Fruit fly (Drosophila melanogaster) whole organism, embryonic: ENCODE data around the gene SMC1.

ENCODE experiments used
- Atf6 ChIP-seq: fragments of 200-800 bp; sonication (Bioruptor generic); IDR thresholded peaks from 2 replicates; pipeline ENCODE4 v1.3.6; 2022; ENCODE audit warnings: missing biosample characterization, missing genetic modification characterization
- B-H2 ChIP-seq: fragments of 200-800 bp; sonication (Bioruptor generic); optimal IDR thresholded peaks from 2 replicates; lab custom pipeline; 2018; ENCODE audit warnings: missing biosample characterization, mild to moderate bottlenecking, missing genetic modification characterization
- CG11504 ChIP-seq: fragments of 200-800 bp; sonication (Bioruptor generic); optimal IDR thresholded peaks from 3 replicates; lab custom pipeline; 2019; ENCODE audit warnings: missing biosample characterization, mild to moderate bottlenecking, missing genetic modification characterization, moderate library complexity
- CG12299 ChIP-seq: fragments of 200-800 bp; sonication (Bioruptor generic); optimal IDR thresholded peaks from 2 replicates; lab custom pipeline; 2018; ENCODE audit warnings: missing biosample characterization, mild to moderate bottlenecking, missing genetic modification characterization
- CG1233 ChIP-seq: fragments of 200-800 bp; sonication (Bioruptor generic); optimal IDR thresholded peaks from 4 replicates; lab custom pipeline; 2018; ENCODE audit warnings: missing biosample characterization, mild to moderate bottlenecking, missing genetic modification characterization
- CG17568 ChIP-seq: fragments of 200-800 bp; sonication (Bioruptor generic); optimal IDR thresholded peaks from 2 replicates; lab custom pipeline; 2018; ENCODE audit warnings: missing biosample characterization, mild to moderate bottlenecking, missing genetic modification characterization, moderate library complexity
- CG2678 ChIP-seq: fragments of 200-800 bp; sonication (Bioruptor generic); optimal IDR thresholded peaks from 3 replicates; lab custom pipeline; 2019; ENCODE audit warnings: missing biosample characterization, mild to moderate bottlenecking, missing genetic modification characterization, moderate library complexity
- CG3281 ChIP-seq: fragments of 200-800 bp; sonication (Bioruptor generic); optimal IDR thresholded peaks from 3 replicates; lab custom pipeline; 2017; ENCODE audit warnings: missing biosample characterization, mild to moderate bottlenecking, missing genetic modification characterization
- CG34376 ChIP-seq: fragments of 200-800 bp; sonication (Bioruptor generic); optimal IDR thresholded peaks from 2 replicates; lab custom pipeline; 2018; ENCODE audit warnings: missing biosample characterization, mild to moderate bottlenecking, missing genetic modification characterization
- CG6272 ChIP-seq: fragments of 200-800 bp; sonication (Bioruptor generic); IDR thresholded peaks from 2 replicates; pipeline ENCODE4 v1.3.6; 2022; ENCODE audit warnings: missing biosample characterization, missing genetic modification characterization
- CG6765 ChIP-seq: fragments of 200-800 bp; sonication (Bioruptor generic); optimal IDR thresholded peaks from 3 replicates; lab custom pipeline; 2017; ENCODE audit warnings: missing biosample characterization, mild to moderate bottlenecking, missing genetic modification characterization
- CG7963 ChIP-seq: fragments of 200-800 bp; sonication (Bioruptor generic); IDR thresholded peaks from 3 replicates; pipeline ENCODE4 v1.3.6; 2022; ENCODE audit warnings: missing biosample characterization, missing genetic modification characterization; ENCODE audit not compliant: partially characterized antibody
- CG8924 ChIP-seq: fragments of 200-800 bp; optimal IDR thresholded peaks from 3 replicates; lab custom pipeline; 2019; ENCODE audit warnings: missing biosample characterization, mild to moderate bottlenecking, missing genetic modification characterization, moderate library complexity
- CG9437 ChIP-seq: fragments of 200-800 bp; sonication (Bioruptor generic); optimal IDR thresholded peaks from 2 replicates; lab custom pipeline; 2018; ENCODE audit warnings: missing biosample characterization, mild to moderate bottlenecking, missing genetic modification characterization
- CHES-1-like ChIP-seq: fragments of 200-800 bp; sonication (Bioruptor generic); optimal IDR thresholded peaks from 2 replicates; lab custom pipeline; 2016; ENCODE audit warnings: missing biosample characterization, missing genetic modification characterization
- Eip74EF ChIP-seq, 2 experiments: fragments of 200-800 bp in 1 of 2; fragments of >200 bp in 1 of 2; sonication (Bioruptor generic) in 1 of 2; optimal IDR thresholded peaks; 2 replicates each; lab custom pipeline; 2017 to 2019; ENCODE audit warnings: missing biosample characterization in 2 of 2, missing genetic modification characterization in 2 of 2, mild to moderate bottlenecking in 1 of 2, moderate library complexity in 1 of 2
- Ets65A ChIP-seq: fragments of 200-800 bp; sonication (Bioruptor generic); peaks from one replicate; lab custom pipeline; 2016; ENCODE audit warnings: missing biosample characterization, missing genetic modification characterization
- HHEX ChIP-seq: fragments of 200-800 bp; sonication (Bioruptor generic); optimal IDR thresholded peaks from 3 replicates; lab custom pipeline; 2017; ENCODE audit warnings: missing biosample characterization, mild to moderate bottlenecking, missing genetic modification characterization, missing genetic modification reagents
- HLH54F ChIP-seq: fragments of 200-800 bp; sonication (Bioruptor generic); optimal IDR thresholded peaks from 3 replicates; lab custom pipeline; 2016; ENCODE audit warnings: missing biosample characterization, missing genetic modification characterization
- Hmr ChIP-seq: fragments of 200-800 bp; sonication (Bioruptor generic); optimal IDR thresholded peaks from 3 replicates; lab custom pipeline; 2017; ENCODE audit warnings: mild to moderate bottlenecking, missing biosample characterization, missing genetic modification reagents, missing genetic modification characterization
- Max ChIP-seq: fragments of 200-800 bp; sonication (Bioruptor generic); optimal IDR thresholded peaks from 2 replicates; lab custom pipeline; 2016; ENCODE audit warnings: missing biosample characterization, mild to moderate bottlenecking, missing genetic modification characterization
- Med ChIP-seq: fragments of 200-800 bp; sonication (Bioruptor generic); peaks from one replicate; lab custom pipeline; 2016; ENCODE audit warnings: missing biosample characterization, missing genetic modification characterization, mild to moderate bottlenecking, inconsistent platforms, moderate library complexity
- Meics ChIP-seq: fragments of 200-800 bp; sonication (Bioruptor generic); optimal IDR thresholded peaks from 2 replicates; lab custom pipeline; 2017; ENCODE audit warnings: missing biosample characterization, mild to moderate bottlenecking, missing genetic modification characterization
- Myb ChIP-seq: fragments of 200-800 bp; sonication (Bioruptor generic); optimal IDR thresholded peaks from 2 replicates; lab custom pipeline; 2016; ENCODE audit warnings: missing biosample characterization, missing genetic modification characterization
- Nf-YA ChIP-seq: fragments of 200-800 bp; sonication (Bioruptor generic); IDR thresholded peaks from 2 replicates; pipeline ENCODE4 v1.3.6; 2022; ENCODE audit warnings: missing biosample characterization, missing genetic modification characterization
- PHDP ChIP-seq: fragments of 200-800 bp; sonication (Bioruptor generic); optimal IDR thresholded peaks from 3 replicates; lab custom pipeline; 2018; ENCODE audit warnings: missing biosample characterization, mild to moderate bottlenecking, missing genetic modification characterization, moderate library complexity
- Pdp1 ChIP-seq, 2 experiments: fragments of 200-800 bp; sonication (Bioruptor generic); optimal IDR thresholded peaks; 3 replicates each; lab custom pipeline; 2016; ENCODE audit warnings: missing biosample characterization in 2 of 2, missing genetic modification characterization in 2 of 2, mild to moderate bottlenecking in 1 of 2, moderate library complexity in 1 of 2
- Rfx ChIP-seq: fragments of 200-800 bp; sonication (Bioruptor generic); IDR thresholded peaks from 2 replicates; pipeline ENCODE4 v1.3.6; 2022; ENCODE audit warnings: missing biosample characterization, missing genetic modification characterization
- Trl ChIP-seq, 3 experiments: fragments of >200 bp in 2 of 3; fragments of 200-800 bp in 1 of 3; sonication (Bioruptor generic) in 1 of 3; optimal IDR thresholded peaks; 2 replicates in 1 of 3; 3 replicates in 2 of 3; lab custom pipeline; 2016 to 2017; ENCODE audit warnings: missing biosample characterization in 1 of 3, missing genetic modification characterization in 1 of 3
- abd-A ChIP-seq: fragments of 200-800 bp; sonication (Bioruptor generic); optimal IDR thresholded peaks from 3 replicates; lab custom pipeline; 2019; ENCODE audit warnings: missing biosample characterization, mild to moderate bottlenecking, missing genetic modification characterization, moderate library complexity
- cas ChIP-seq: fragments of 200-800 bp; sonication (Bioruptor generic); IDR thresholded peaks from 2 replicates; pipeline ENCODE4 v1.3.6; 2022; ENCODE audit warnings: missing biosample characterization, missing genetic modification characterization
- cg ChIP-seq: fragments of 200-800 bp; sonication (Bioruptor generic); optimal IDR thresholded peaks from 3 replicates; lab custom pipeline; 2019; ENCODE audit warnings: missing biosample characterization, mild to moderate bottlenecking, missing genetic modification characterization, moderate library complexity
- chif ChIP-seq, 2 experiments: fragments of 200-800 bp; sonication (Bioruptor generic); optimal IDR thresholded peaks; 3 replicates each; lab custom pipeline; 2016; ENCODE audit warnings: missing biosample characterization in 2 of 2, missing genetic modification characterization in 2 of 2
- ems ChIP-seq: fragments of 200-800 bp; sonication (Bioruptor generic); optimal IDR thresholded peaks from 3 replicates; lab custom pipeline; 2016; ENCODE audit warnings: missing biosample characterization, missing genetic modification characterization
- gem ChIP-seq: fragments of 200-800 bp; sonication (Bioruptor generic); optimal IDR thresholded peaks from 2 replicates; lab custom pipeline; 2019; ENCODE audit warnings: missing biosample characterization, mild to moderate bottlenecking, missing genetic modification characterization, moderate library complexity
- luna ChIP-seq: fragments of 200-800 bp; sonication (Bioruptor generic); optimal IDR thresholded peaks from 2 replicates; lab custom pipeline; 2016; ENCODE audit warnings: missing biosample characterization, missing genetic modification characterization
- nau ChIP-seq: fragments of 200-800 bp; sonication (Bioruptor generic); optimal IDR thresholded peaks from 3 replicates; lab custom pipeline; 2017; ENCODE audit warnings: missing biosample characterization, mild to moderate bottlenecking, missing genetic modification characterization, missing genetic modification reagents
- nerfin-1 ChIP-seq: fragments of 200-800 bp; sonication (Bioruptor generic); optimal IDR thresholded peaks from 3 replicates; lab custom pipeline; 2019; ENCODE audit warnings: missing biosample characterization, mild to moderate bottlenecking, missing genetic modification characterization, moderate library complexity
- nom ChIP-seq: fragments of 200-800 bp; sonication (Bioruptor generic); optimal IDR thresholded peaks from 2 replicates; lab custom pipeline; 2017; ENCODE audit warnings: missing biosample characterization, missing genetic modification characterization, mild to moderate bottlenecking, moderate library complexity, missing genetic modification reagents
- onecut ChIP-seq: fragments of 200-800 bp; sonication (Bioruptor generic); IDR thresholded peaks from 2 replicates; pipeline ENCODE4 v1.3.6; 2022; ENCODE audit warnings: missing biosample characterization, missing genetic modification characterization
- yki ChIP-seq: fragments of >200 bp; optimal IDR thresholded peaks from 3 replicates; lab custom pipeline; 2018
- zen ChIP-seq: fragments of 200-800 bp; sonication (Bioruptor generic); optimal IDR thresholded peaks from 3 replicates; lab custom pipeline; 2018; ENCODE audit warnings: missing biosample characterization, mild to moderate bottlenecking, missing genetic modification characterization, moderate library complexity
- zen2 ChIP-seq: fragments of 200-800 bp; sonication (Bioruptor generic); IDR thresholded peaks from 3 replicates; pipeline ENCODE4 v1.3.6; 2022; ENCODE audit warnings: missing biosample characterization, missing genetic modification characterization; ENCODE audit not compliant: partially characterized antibody

Gene SMC1

dm6 chr3R:24102387-24102786, 44.3 kb downstream of the SMC1 start (continued):
- TF ChIP-seq Eip74EF (GFP tag; optimal IDR thresholded peaks at IDR 0.05; lab: Kevin White, UChicago) (peak in 1 of 2 experiments; percentile 77), B-H2 (GFP tag; lab: Kevin White, UChicago) (peak; percentile 46), Meics (GFP tag; lab: Kevin White, UChicago) (peak; percentile 29), CG9437 (GFP tag; lab: Kevin White, UChicago) (no peak), HHEX (GFP tag; lab: Kevin White, UChicago) (peak; percentile 16), Myb (GFP tag; lab: Kevin White, UChicago) (no peak), CG2678 (tag; lab: Kevin White, UChicago) (peak; percentile 66), CG11504 (tag; lab: Kevin White, UChicago) (peak; percentile 7), CG8924 (tag; lab: Kevin White, UChicago) (peak; percentile 15), CG7963 (GFP tag; lab: Robert Waterston, UW) (no peak), CHES-1-like (GFP tag; lab: Kevin White, UChicago) (no peak), CG6765 (GFP tag; lab: Kevin White, UChicago) (peak; percentile 41), chif (GFP tag; optimal IDR thresholded peaks at IDR 0.05; lab: Kevin White, UChicago) (no peak), Hmr (GFP tag; lab: Kevin White, UChicago) (peak; percentile 65), nau (GFP tag; lab: Kevin White, UChicago) (peak; percentile 15), CG3281 (GFP tag; lab: Kevin White, UChicago) (peak; percentile 40), Atf6 (peak; percentile 46; the same call in 1 of the 2 replicates), PHDP (tag; lab: Kevin White, UChicago) (peak; percentile 48), gem (tag; lab: Kevin White, UChicago) (peak; percentile 37)

DNA sequence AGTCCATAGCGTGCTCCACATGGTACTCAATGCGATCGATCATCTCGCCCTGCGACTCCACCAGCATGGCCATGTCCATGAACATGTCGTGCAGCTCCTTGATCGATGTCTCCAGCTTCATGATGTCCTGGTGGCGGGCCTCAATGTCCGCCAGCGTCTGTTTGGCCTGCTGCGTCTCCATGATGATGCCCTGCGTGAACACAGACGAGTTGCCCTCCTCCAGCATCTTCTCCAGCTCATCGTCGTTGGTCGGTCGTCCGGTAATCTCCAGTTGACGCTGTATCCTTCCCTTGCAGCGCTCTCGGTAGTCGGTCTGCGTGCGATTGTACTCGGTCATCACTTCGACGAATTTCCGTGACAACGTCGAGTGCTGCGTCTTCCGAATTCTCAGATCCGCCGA, 45.6 kb downstream of the SMC1 start:
- TF ChIP-seq HLH54F = no peak
- TF ChIP-seq Max (GFP tag; lab: Kevin White, UChicago) = no peak
- no peak for TF ChIP-seq CG17568 (GFP tag; lab: Kevin White, UChicago)
- no peak for TF ChIP-seq cas (GFP tag; lab: Robert Waterston, UW)
- TF ChIP-seq CG1233 (GFP tag; lab: Kevin White, UChicago) = no peak
- TF ChIP-seq zen2 (GFP tag; lab: Robert Waterston, UW) = 0 out of 3 replicates have a peak, but pooled peaks have one; percentile 5
- peak; percentile 84 for TF ChIP-seq Ets65A (GFP tag; lab: Kevin White, UChicago)
- TF ChIP-seq Med (GFP tag; lab: Kevin White, UChicago) = peak; percentile 56
- no peak for TF ChIP-seq Rfx
- TF ChIP-seq, all 482 proteins: peak for 3

DNA sequence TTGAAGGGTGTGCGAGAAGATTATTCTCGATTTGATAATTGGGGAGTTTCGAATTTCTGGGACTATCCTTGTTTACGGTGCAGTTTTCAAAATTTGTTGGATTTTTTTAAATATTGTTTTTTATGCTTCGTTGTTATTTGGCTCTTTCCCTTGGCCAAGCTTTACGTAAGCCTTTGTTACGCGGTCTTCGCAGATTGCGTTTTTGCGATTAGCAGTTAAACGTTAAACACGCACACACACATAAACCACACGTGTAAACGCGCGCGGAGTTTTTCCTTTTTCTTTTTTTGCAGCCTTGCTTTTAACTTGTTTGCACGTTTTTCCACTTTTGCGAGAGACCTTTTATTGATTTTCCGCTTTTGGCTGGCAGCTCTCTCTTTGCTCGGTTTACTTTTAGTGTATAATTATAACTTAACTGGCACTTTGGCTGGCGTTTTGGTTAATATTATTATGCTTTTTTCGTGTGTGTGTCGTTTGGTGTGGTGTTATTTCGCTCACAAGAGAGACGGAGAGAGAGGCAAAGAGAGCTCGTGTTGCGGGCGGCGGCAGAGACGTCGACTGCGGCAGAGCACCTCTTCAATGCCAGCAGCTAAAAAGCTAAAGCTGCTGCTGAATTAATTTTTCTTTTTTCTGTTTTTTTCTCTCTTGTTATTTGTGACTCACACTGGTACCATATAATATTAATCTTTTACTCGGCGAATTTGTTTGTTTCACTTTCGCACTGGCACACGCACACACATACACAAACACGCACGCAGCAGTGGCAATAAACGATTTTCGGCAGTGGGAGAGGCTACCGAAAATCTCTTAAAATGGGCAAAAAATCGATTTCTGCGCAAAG, 46.6 kb downstream of the SMC1 start:
- TF ChIP-seq onecut (GFP tag; lab: Robert Waterston, UW) (peak; percentile 94), CG8924 (tag; lab: Kevin White, UChicago) (peak; percentile 71), Nf-YA (GFP tag; lab: Robert Waterston, UW) (no peak), Pdp1 (GFP tag; optimal IDR thresholded peaks at IDR 0.05; lab: Kevin White, UChicago) (peak in 1 of 2 experiments; percentile 52), luna (no peak), abd-A (tag; lab: Kevin White, UChicago) (peak; percentile 73), yki (peak; percentile 2), CG6272 (GFP tag; lab: Robert Waterston, UW) (no peak), CG12299 (peak; percentile 43), Med (GFP tag; lab: Kevin White, UChicago) (peak; percentile 20), nerfin-1 (tag; lab: Kevin White, UChicago) (peak; percentile 77), ems (GFP tag; lab: Kevin White, UChicago) (no peak), Trl (optimal IDR thresholded peaks at IDR 0.05; lab: Kevin White, UChicago) (peak; percentile 86 to 95), Trl (GFP tag; optimal IDR thresholded peaks at IDR 0.05; lab: Kevin White, UChicago) (no peak), CG9437 (GFP tag; lab: Kevin White, UChicago) (peak; percentile 75), zen (no peak), CG34376 (GFP tag; lab: Kevin White, UChicago) (peak; percentile 59), cg (GFP tag; lab: Kevin White, UChicago) (peak; percentile 65), nom (GFP tag; lab: Kevin White, UChicago) (peak; percentile 26)
